Fruit fly (Drosophila melanogaster) whole organism, embryonic: ENCODE measurements around the gene Naxd.

ENCODE experiments used
- Adf1 ChIP-seq: fragments of 200-800 bp; sonication (Bioruptor generic); IDR thresholded peaks from 2 replicates; pipeline ENCODE4 v1.3.6; 2022; ENCODE audit warnings: missing biosample characterization, missing genetic modification characterization
- CG10366 ChIP-seq: fragments of 200-800 bp; sonication (Bioruptor generic); IDR thresholded peaks from 2 replicates; pipeline ENCODE4 v1.3.6; 2022; ENCODE audit warnings: missing biosample characterization, missing genetic modification characterization
- CG10543 ChIP-seq: fragments of 200-800 bp; sonication (Bioruptor generic); optimal IDR thresholded peaks from 3 replicates; lab custom pipeline; 2017; ENCODE audit warnings: missing biosample characterization, mild to moderate bottlenecking, missing genetic modification characterization, moderate library complexity
- CG11093 ChIP-seq: fragments of 200-800 bp; sonication (Bioruptor generic); IDR thresholded peaks from 3 replicates; pipeline ENCODE4 v1.3.6; 2022; ENCODE audit warnings: missing biosample characterization, missing genetic modification characterization
- CG13287 ChIP-seq: fragments of 200-800 bp; sonication (Bioruptor generic); IDR thresholded peaks from 2 replicates; pipeline ENCODE4 v1.3.6; 2022; ENCODE audit warnings: missing biosample characterization, missing genetic modification characterization; ENCODE audit not compliant: partially characterized antibody
- CG13296 ChIP-seq: fragments of 200-800 bp; sonication (Bioruptor generic); optimal IDR thresholded peaks from 3 replicates; lab custom pipeline; 2018; ENCODE audit warnings: missing biosample characterization, mild to moderate bottlenecking, missing genetic modification characterization
- CG13424 ChIP-seq: fragments of 200-800 bp; sonication (Bioruptor generic); optimal IDR thresholded peaks from 2 replicates; lab custom pipeline; 2019; ENCODE audit warnings: missing biosample characterization, mild to moderate bottlenecking, missing genetic modification characterization, moderate library complexity
- CG14441 ChIP-seq: fragments of 200-800 bp; sonication (Bioruptor generic); IDR thresholded peaks from 2 replicates; pipeline ENCODE4 v1.3.6; 2022; ENCODE audit warnings: missing biosample characterization, missing genetic modification characterization
- CG17829 ChIP-seq: fragments of 200-800 bp; optimal IDR thresholded peaks from 2 replicates; lab custom pipeline; 2019; ENCODE audit warnings: missing biosample characterization, mild to moderate bottlenecking, missing genetic modification characterization, moderate library complexity
- CG2116 ChIP-seq: fragments of 200-800 bp; sonication (Bioruptor generic); optimal IDR thresholded peaks from 3 replicates; lab custom pipeline; 2018; ENCODE audit warnings: missing biosample characterization, mild to moderate bottlenecking, missing genetic modification characterization
- CG3065 ChIP-seq: fragments of 200-800 bp; sonication (Bioruptor generic); optimal IDR thresholded peaks from 2 replicates; lab custom pipeline; 2016; ENCODE audit warnings: missing biosample characterization, missing genetic modification characterization
- CG31365 ChIP-seq: fragments of 200-800 bp; sonication (Bioruptor generic); optimal IDR thresholded peaks from 2 replicates; lab custom pipeline; 2018; ENCODE audit warnings: missing biosample characterization, mild to moderate bottlenecking, missing genetic modification characterization
- CG34422 ChIP-seq: fragments of 200-800 bp; sonication (Bioruptor generic); IDR thresholded peaks from 3 replicates; pipeline ENCODE4 v1.3.6; 2022; ENCODE audit warnings: missing biosample characterization, missing genetic modification characterization
- CG4360 ChIP-seq: fragments of 200-800 bp; sonication (Bioruptor generic); IDR thresholded peaks from 2 replicates; pipeline ENCODE4 v1.3.6; 2022; ENCODE audit warnings: missing biosample characterization, missing genetic modification characterization
- CG5180 ChIP-seq: fragments of 200-800 bp; sonication (Bioruptor generic); optimal IDR thresholded peaks from 3 replicates; lab custom pipeline; 2017; ENCODE audit warnings: missing biosample characterization, missing genetic modification characterization, mild to moderate bottlenecking, moderate library complexity, missing genetic modification reagents
- CG6689 ChIP-seq: fragments of 200-800 bp; sonication (Bioruptor generic); IDR thresholded peaks from 2 replicates; pipeline ENCODE4 v1.3.6; 2022; ENCODE audit warnings: missing biosample characterization, missing genetic modification characterization
- CG6791 ChIP-seq: fragments of 200-800 bp; sonication (Bioruptor generic); IDR thresholded peaks from 3 replicates; pipeline ENCODE4 v1.3.6; 2022; ENCODE audit warnings: missing biosample characterization, missing genetic modification characterization; ENCODE audit not compliant: partially characterized antibody
- CG7963 ChIP-seq: fragments of 200-800 bp; sonication (Bioruptor generic); IDR thresholded peaks from 3 replicates; pipeline ENCODE4 v1.3.6; 2022; ENCODE audit warnings: missing biosample characterization, missing genetic modification characterization; ENCODE audit not compliant: partially characterized antibody
- CG8281 ChIP-seq: fragments of 200-800 bp; sonication (Bioruptor generic); optimal IDR thresholded peaks from 2 replicates; lab custom pipeline; 2018; ENCODE audit warnings: missing biosample characterization, mild to moderate bottlenecking, missing genetic modification characterization, moderate library complexity
- CG8478 ChIP-seq: fragments of >200 bp; optimal IDR thresholded peaks from 2 replicates; lab custom pipeline; 2018
- CG8765 ChIP-seq: fragments of 200-800 bp; sonication (Bioruptor generic); IDR thresholded peaks from 2 replicates; pipeline ENCODE4 v1.3.6; 2022; ENCODE audit warnings: missing biosample characterization, missing genetic modification characterization
- CG8924 ChIP-seq: fragments of 200-800 bp; optimal IDR thresholded peaks from 3 replicates; lab custom pipeline; 2019; ENCODE audit warnings: missing biosample characterization, mild to moderate bottlenecking, missing genetic modification characterization, moderate library complexity
- ERR ChIP-seq: fragments of 200-800 bp; sonication (Bioruptor generic); optimal IDR thresholded peaks from 2 replicates; lab custom pipeline; 2016; ENCODE audit warnings: missing biosample characterization, missing genetic modification characterization
- Fer1 ChIP-seq: fragments of 200-800 bp; sonication (Bioruptor generic); optimal IDR thresholded peaks from 2 replicates; lab custom pipeline; 2017; ENCODE audit warnings: missing biosample characterization, mild to moderate bottlenecking, missing genetic modification characterization
- GATAe ChIP-seq: fragments of 200-800 bp; sonication (Bioruptor generic); conservative IDR thresholded peaks from 2 replicates; pipeline ENCODE4 v1.3.6; 2022; ENCODE audit warnings: missing biosample characterization, missing genetic modification characterization
- Hmr ChIP-seq: fragments of 200-800 bp; sonication (Bioruptor generic); optimal IDR thresholded peaks from 3 replicates; lab custom pipeline; 2017; ENCODE audit warnings: mild to moderate bottlenecking, missing biosample characterization, missing genetic modification reagents, missing genetic modification characterization
- Hr3 ChIP-seq: fragments of 200-800 bp; sonication (Bioruptor generic); optimal IDR thresholded peaks from 3 replicates; lab custom pipeline; 2016; ENCODE audit warnings: missing biosample characterization, missing genetic modification characterization
- Hr39 ChIP-seq: fragments of >200 bp; optimal IDR thresholded peaks from 2 replicates; lab custom pipeline; 2017
- Hr78 ChIP-seq, 2 experiments: fragments of 200-800 bp in 1 of 2; fragments of >200 bp in 1 of 2; sonication (Bioruptor generic) in 1 of 2; optimal IDR thresholded peaks; 2 replicates each; lab custom pipeline; 2017 to 2019; ENCODE audit warnings: missing biosample characterization in 2 of 2, missing genetic modification characterization in 2 of 2, mild to moderate bottlenecking in 1 of 2, moderate library complexity in 1 of 2
- NC2β ChIP-seq: fragments of 200-800 bp; sonication (Bioruptor generic); optimal IDR thresholded peaks from 2 replicates; lab custom pipeline; 2016; ENCODE audit warnings: missing biosample characterization, missing genetic modification characterization
- Neu2 ChIP-seq: fragments of 200-800 bp; sonication (Bioruptor generic); optimal IDR thresholded peaks from 3 replicates; lab custom pipeline; 2016; ENCODE audit warnings: missing biosample characterization, missing genetic modification characterization, borderline replicate concordance
- abd-A ChIP-seq: fragments of 200-800 bp; sonication (Bioruptor generic); optimal IDR thresholded peaks from 3 replicates; lab custom pipeline; 2019; ENCODE audit warnings: missing biosample characterization, mild to moderate bottlenecking, missing genetic modification characterization, moderate library complexity
- ash1 ChIP-seq: fragments of 200-800 bp; sonication (Bioruptor generic); optimal IDR thresholded peaks from 2 replicates; lab custom pipeline; 2018; ENCODE audit warnings: missing biosample characterization, mild to moderate bottlenecking, missing genetic modification characterization
- caup ChIP-seq: fragments of 200-800 bp; sonication (Bioruptor generic); optimal IDR thresholded peaks from 3 replicates; lab custom pipeline; 2017; ENCODE audit warnings: missing biosample characterization, mild to moderate bottlenecking, missing genetic modification characterization, moderate library complexity; ENCODE audit not compliant: severe bottlenecking
- chm ChIP-seq: fragments of 200-800 bp; sonication (Bioruptor generic); IDR thresholded peaks from 2 replicates; pipeline ENCODE4 v1.3.6; 2022; ENCODE audit warnings: missing biosample characterization, missing genetic modification characterization
- eyg ChIP-seq: fragments of 200-800 bp; sonication (Bioruptor generic); optimal IDR thresholded peaks from 3 replicates; lab custom pipeline; 2016; ENCODE audit warnings: missing biosample characterization, missing genetic modification characterization
- fu2 ChIP-seq: fragments of 200-800 bp; sonication (Bioruptor generic); optimal IDR thresholded peaks from 2 replicates; lab custom pipeline; 2016; ENCODE audit warnings: missing biosample characterization, missing genetic modification characterization
- gcm2 ChIP-seq: fragments of 200-800 bp; sonication (Bioruptor generic); optimal IDR thresholded peaks from 2 replicates; lab custom pipeline; 2016; ENCODE audit warnings: missing biosample characterization, missing genetic modification characterization
- hb ChIP-seq: fragments of 200-800 bp; sonication (Bioruptor generic); IDR thresholded peaks from 3 replicates; pipeline ENCODE4 v1.3.6; 2022; ENCODE audit warnings: missing biosample characterization, missing genetic modification characterization; ENCODE audit not compliant: partially characterized antibody
- pb ChIP-seq: fragments of 200-800 bp; sonication (Bioruptor generic); optimal IDR thresholded peaks from 3 replicates; lab custom pipeline; 2016; ENCODE audit warnings: missing biosample characterization, missing genetic modification characterization
- prd ChIP-seq, 3 experiments: fragments of >200 bp in 2 of 3; fragments of 200-800 bp in 1 of 3; sonication (Bioruptor generic) in 1 of 3; optimal IDR thresholded peaks in 2 of 3; IDR thresholded peaks in 1 of 3; 2 replicates in 2 of 3; 3 replicates in 1 of 3; pipeline versions ENCODE4 v1.3.6 to Lab custom; 2017 to 2022; ENCODE audit warnings: missing biosample characterization in 1 of 3, missing genetic modification characterization in 1 of 3
- psq ChIP-seq: fragments of 200-800 bp; sonication (Bioruptor generic); optimal IDR thresholded peaks from 2 replicates; lab custom pipeline; 2017; ENCODE audit warnings: missing biosample characterization, missing genetic modification characterization
- pzg ChIP-seq: fragments of 200-800 bp; sonication (Bioruptor generic); optimal IDR thresholded peaks from 3 replicates; lab custom pipeline; 2018; ENCODE audit warnings: missing biosample characterization, mild to moderate bottlenecking, missing genetic modification characterization, moderate library complexity
- sc ChIP-seq, 3 experiments: fragments of >200 bp in 2 of 3; fragments of 200-800 bp in 1 of 3; sonication (Bioruptor generic) in 1 of 3; optimal IDR thresholded peaks; 2 replicates in 2 of 3; 3 replicates in 1 of 3; lab custom pipeline; 2017; ENCODE audit warnings: mild to moderate bottlenecking in 1 of 3, missing biosample characterization in 1 of 3, missing genetic modification characterization in 1 of 3, missing genetic modification reagents in 1 of 3
- sob ChIP-seq: fragments of 200-800 bp; sonication (Bioruptor generic); IDR thresholded peaks from 2 replicates; pipeline ENCODE4 v1.3.6; 2022; ENCODE audit warnings: missing biosample characterization, missing genetic modification characterization
- tgo ChIP-seq: fragments of 200-800 bp; sonication (Bioruptor generic); IDR thresholded peaks from 3 replicates; pipeline ENCODE4 v1.3.6; 2022; ENCODE audit warnings: missing biosample characterization, missing genetic modification characterization
- z ChIP-seq: fragments of 200-800 bp; sonication (Bioruptor generic); IDR thresholded peaks from 3 replicates; pipeline ENCODE4 v1.3.6; 2022; ENCODE audit warnings: missing biosample characterization, missing genetic modification characterization
- zf30C ChIP-seq: fragments of 200-800 bp; sonication (Bioruptor generic); optimal IDR thresholded peaks from 3 replicates; lab custom pipeline; 2018; ENCODE audit warnings: missing biosample characterization, mild to moderate bottlenecking, missing genetic modification characterization
- zfh1 ChIP-seq: fragments of 200-800 bp; sonication (Bioruptor generic); IDR thresholded peaks from 3 replicates; pipeline ENCODE4 v1.3.6; 2022; ENCODE audit warnings: missing biosample characterization, missing genetic modification characterization

Gene Naxd

DNA sequence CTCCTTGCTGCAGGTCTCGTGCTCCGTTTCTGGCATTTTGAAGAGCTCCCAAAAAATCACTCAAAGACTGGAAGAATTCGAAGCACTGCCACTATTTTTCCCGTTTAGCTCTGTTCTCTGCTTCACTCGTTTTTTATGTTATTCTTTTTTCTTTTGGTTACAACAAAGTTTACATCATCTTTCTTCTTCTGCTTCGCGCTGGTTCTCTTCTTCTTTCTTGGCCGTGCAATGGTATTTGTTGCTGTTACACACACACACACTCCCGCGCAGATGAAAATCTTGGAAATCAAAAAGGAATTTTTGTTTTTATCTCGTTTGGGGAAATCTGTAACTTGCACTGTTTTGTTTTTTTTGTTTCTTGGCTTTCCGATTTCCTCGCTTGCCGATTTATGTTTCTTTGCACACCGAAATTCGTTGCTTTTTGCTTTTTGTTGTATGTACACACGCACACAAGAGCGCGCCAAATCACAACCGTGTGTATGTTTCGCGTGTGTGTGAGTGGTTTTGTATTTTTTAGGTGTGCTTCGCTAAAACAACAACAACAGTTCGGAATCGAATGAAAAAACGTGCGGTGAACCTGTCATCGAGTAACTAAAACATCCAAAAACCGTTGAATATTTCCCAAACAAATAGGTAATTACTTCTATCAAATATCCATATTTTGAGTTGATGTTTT, 11.7 kb downstream of the Naxd start (continued):
- TF ChIP-seq CG10366 (GFP tag; lab: Robert Waterston, UW) (no peak), hb (GFP tag; lab: Robert Waterston, UW) (0 out of 3 replicates have a peak, but pooled peaks have one; percentile 52), CG17829 (no peak), zfh1 (GFP tag; lab: Robert Waterston, UW) (0 out of 3 replicates have a peak, but pooled peaks have one; percentile 4), ERR (GFP tag; lab: Kevin White, UChicago) (no peak), abd-A (tag; lab: Kevin White, UChicago) (peak; percentile 80), CG14441 (GFP tag; lab: Robert Waterston, UW) (no peak), psq (GFP tag; lab: Kevin White, UChicago) (peak; percentile 51), CG13296 (GFP tag; lab: Kevin White, UChicago) (peak; percentile 10), CG8924 (tag; lab: Kevin White, UChicago) (no peak), CG3065 (GFP tag; lab: Kevin White, UChicago) (no peak), CG6689 (no peak), eyg (no peak), CG34422 (GFP tag; lab: Robert Waterston, UW) (peak; percentile 55; the same call in 2 of the 3 replicates), caup (peak; percentile 13), CG13424 (tag; lab: Kevin White, UChicago) (no peak), CG5180 (no peak), CG8281 (no peak), sc (optimal IDR thresholded peaks at IDR 0.05; lab: Kevin White, UChicago) (no peak), sc (GFP tag; optimal IDR thresholded peaks at IDR 0.05; lab: Kevin White, UChicago) (no peak), ash1 (GFP tag; lab: Kevin White, UChicago) (no peak), prd (optimal IDR thresholded peaks at IDR 0.05; lab: Kevin White, UChicago) (no peak), prd (GFP tag; IDR thresholded peaks at IDR 0.05; lab: Robert Waterston, UW) (no peak), CG31365 (no peak), NC2β (GFP tag; lab: Kevin White, UChicago) (no peak), Hr3 (GFP tag; lab: Kevin White, UChicago) (no peak), CG11093 (no peak), Hmr (GFP tag; lab: Kevin White, UChicago) (no peak), CG13287 (GFP tag; lab: Robert Waterston, UW) (no peak), tgo (GFP tag; lab: Robert Waterston, UW) (no peak), Hr78 (GFP tag; optimal IDR thresholded peaks at IDR 0.05; lab: Kevin White, UChicago) (no peak), GATAe (no peak), pb (GFP tag; lab: Kevin White, UChicago) (no peak), chm (GFP tag; lab: Robert Waterston, UW) (peak; percentile 13; the same call in 1 of the 2 replicates), CG6791 (GFP tag; lab: Robert Waterston, UW) (no peak), Hr39 (lab: Kevin White, UChicago) (no peak), CG2116 (GFP tag; lab: Kevin White, UChicago) (no peak), Adf1 (no peak), fu2 (no peak), CG7963 (GFP tag; lab: Robert Waterston, UW) (no peak), zf30C (GFP tag; lab: Kevin White, UChicago) (no peak), sob (GFP tag; lab: Robert Waterston, UW) (no peak), CG10543 (GFP tag; lab: Kevin White, UChicago) (peak; percentile 12), CG8478 (lab: Kevin White, UChicago) (peak; percentile 24), Neu2 (GFP tag; lab: Kevin White, UChicago) (no peak), CG8765 (GFP tag; lab: Robert Waterston, UW) (no peak), gcm2 (GFP tag; lab: Kevin White, UChicago) (no peak), Fer1 (GFP tag; lab: Kevin White, UChicago) (peak; percentile 23), z (no peak), pzg (GFP tag; lab: Kevin White, UChicago) (no peak), CG4360 (peak; percentile 79)
